Fruit fly (Drosophila melanogaster) Kc167 (cell line): ENCODE data around the gene msb1l.

Experiments used
- Myc ChIP-seq: fragments of >200 bp; optimal IDR thresholded peaks from 2 replicates; lab custom pipeline; 2017; ENCODE audit warnings: missing external identifiers
- Sin3A ChIP-seq: fragments of >200 bp; optimal IDR thresholded peaks from 2 replicates; lab custom pipeline; 2018; ENCODE audit warnings: missing external identifiers
- h ChIP-seq: fragments of >200 bp; optimal IDR thresholded peaks from 3 replicates; lab custom pipeline; 2018; ENCODE audit warnings: missing external identifiers
- insv ChIP-seq: fragments of >200 bp; optimal IDR thresholded peaks from 3 replicates; lab custom pipeline; 2018; ENCODE audit warnings: missing external identifiers
- psq ChIP-seq: fragments of >200 bp; optimal IDR thresholded peaks from 2 replicates; lab custom pipeline; 2017; ENCODE audit warnings: missing external identifiers
- ttk ChIP-seq: sonication (Bioruptor generic); optimal IDR thresholded peaks from 2 replicates; lab custom pipeline; 2017; ENCODE audit warnings: missing external identifiers

msb1l gene

dm6 chr2L:19605365-19605921 lies 27.9 kb downstream of the msb1l start:
- TF ChIP-seq Myc (no peak), psq (lab: Kevin White, UChicago) (no peak), ttk (lab: Kevin White, UChicago) (no peak), Sin3A (no peak), insv (lab: Kevin White, UChicago) (no peak), h (no peak)

- TF ChIP-seq h = no peak
- no peak for TF ChIP-seq psq (lab: Kevin White, UChicago)
- TF ChIP-seq ttk (lab: Kevin White, UChicago) = no peak
- no peak for TF ChIP-seq Myc
- no peak for TF ChIP-seq insv (lab: Kevin White, UChicago)
- no peak for TF ChIP-seq Sin3A
Observed at dm6 chr2L:19606318-19606717, 28.8 kb downstream of the msb1l start, which contains the start of gene CG46244. CG46244 (plus strand) TSS chr2L:19606569.

dm6 chr2L:19628002-19628401 lies 50.5 kb downstream of the msb1l start:
- TF ChIP-seq insv (lab: Kevin White, UChicago) (no peak), psq (lab: Kevin White, UChicago) (no peak), h (no peak), Myc (no peak), ttk (lab: Kevin White, UChicago) (no peak), Sin3A (no peak)
